Fruit fly (Drosophila melanogaster) whole organism, prepupa: ENCODE data around the gene CG42512.

Experiments
- Blimp-1 ChIP-seq: fragments of 200-800 bp; sonication (Bioruptor generic); optimal IDR thresholded peaks from 3 replicates; lab custom pipeline; 2017; ENCODE audit warnings: missing biosample characterization, missing genetic modification characterization, mild to moderate bottlenecking, moderate library complexity, missing genetic modification reagents
- CG10631 ChIP-seq: fragments of 200-800 bp; sonication (Bioruptor generic); optimal IDR thresholded peaks from 2 replicates; lab custom pipeline; 2016; ENCODE audit warnings: missing biosample characterization, missing genetic modification characterization
- CG10669 ChIP-seq: fragments of 200-800 bp; sonication (Bioruptor generic); optimal IDR thresholded peaks from 3 replicates; lab custom pipeline; 2018; ENCODE audit warnings: missing biosample characterization, mild to moderate bottlenecking, missing genetic modification characterization, moderate library complexity
- CG11762 ChIP-seq: fragments of 200-800 bp; sonication (Bioruptor generic); optimal IDR thresholded peaks from 3 replicates; lab custom pipeline; 2016; ENCODE audit warnings: missing biosample characterization, missing genetic modification characterization; ENCODE audit not compliant: insufficient read depth
- CG11902 ChIP-seq: fragments of 200-800 bp; sonication (Bioruptor generic); optimal IDR thresholded peaks from 3 replicates; lab custom pipeline; 2016; ENCODE audit warnings: missing biosample characterization, missing genetic modification characterization
- CG1621 ChIP-seq: fragments of 200-800 bp; sonication (Bioruptor generic); optimal IDR thresholded peaks from 3 replicates; lab custom pipeline; 2018; ENCODE audit warnings: missing biosample characterization, mild to moderate bottlenecking, missing genetic modification characterization
- CG16779 ChIP-seq: fragments of 200-800 bp; sonication (Bioruptor generic); optimal IDR thresholded peaks from 3 replicates; lab custom pipeline; 2017; ENCODE audit warnings: missing biosample characterization, mild to moderate bottlenecking, missing genetic modification characterization
- CG3032 ChIP-seq: fragments of 200-800 bp; optimal IDR thresholded peaks from 2 replicates; lab custom pipeline; 2019; ENCODE audit warnings: missing biosample characterization, mild to moderate bottlenecking, missing genetic modification characterization, moderate library complexity
- CG31627 ChIP-seq: fragments of 200-800 bp; sonication (Bioruptor generic); optimal IDR thresholded peaks from 3 replicates; lab custom pipeline; 2016; ENCODE audit warnings: missing biosample characterization, missing genetic modification characterization
- CG32006 ChIP-seq: fragments of 200-800 bp; sonication (Bioruptor generic); optimal IDR thresholded peaks from 3 replicates; lab custom pipeline; 2017; ENCODE audit warnings: missing biosample characterization, mild to moderate bottlenecking, missing genetic modification characterization
- CG34406 ChIP-seq: fragments of 200-800 bp; sonication (Bioruptor generic); optimal IDR thresholded peaks from 3 replicates; lab custom pipeline; 2016; ENCODE audit warnings: missing biosample characterization, missing genetic modification characterization
- CG6276 ChIP-seq: fragments of 200-800 bp; sonication (Bioruptor generic); optimal IDR thresholded peaks from 2 replicates; lab custom pipeline; 2017; ENCODE audit warnings: missing biosample characterization, mild to moderate bottlenecking, missing genetic modification characterization
- CG6808 ChIP-seq: fragments of 200-800 bp; sonication (Bioruptor generic); optimal IDR thresholded peaks from 3 replicates; lab custom pipeline; 2017; ENCODE audit warnings: missing biosample characterization, missing genetic modification characterization, mild to moderate bottlenecking, moderate library complexity, missing genetic modification reagents
- CG7368 ChIP-seq: fragments of 200-800 bp; sonication (Bioruptor generic); optimal IDR thresholded peaks from 3 replicates; lab custom pipeline; 2016; ENCODE audit warnings: missing biosample characterization, missing genetic modification characterization
- CG8119 ChIP-seq: fragments of 200-800 bp; sonication (Bioruptor generic); IDR thresholded peaks from 3 replicates; pipeline ENCODE4 v1.3.6; 2022; ENCODE audit warnings: missing biosample characterization, missing genetic modification characterization
- CG8319 ChIP-seq: fragments of 200-800 bp; sonication (Bioruptor generic); optimal IDR thresholded peaks from 3 replicates; lab custom pipeline; 2016; ENCODE audit warnings: missing biosample characterization, missing genetic modification characterization
- CG8632 ChIP-seq: fragments of 200-800 bp; sonication (Bioruptor generic); optimal IDR thresholded peaks from 3 replicates; lab custom pipeline; 2016; ENCODE audit warnings: missing biosample characterization, missing genetic modification characterization
- CG9139 ChIP-seq: fragments of 200-800 bp; sonication (Bioruptor generic); optimal IDR thresholded peaks from 3 replicates; lab custom pipeline; 2017; ENCODE audit warnings: missing biosample characterization, mild to moderate bottlenecking, missing genetic modification characterization
- Eip93F ChIP-seq: fragments of 200-800 bp; sonication (Bioruptor generic); optimal IDR thresholded peaks from 2 replicates; lab custom pipeline; 2016; ENCODE audit warnings: missing biosample characterization, mild to moderate bottlenecking, missing genetic modification characterization
- Ets21C ChIP-seq: fragments of 200-800 bp; sonication (Bioruptor generic); optimal IDR thresholded peaks from 3 replicates; lab custom pipeline; 2016; ENCODE audit warnings: missing biosample characterization, missing genetic modification characterization
- Ets96B ChIP-seq: fragments of 200-800 bp; optimal IDR thresholded peaks from 2 replicates; lab custom pipeline; 2019; ENCODE audit warnings: missing biosample characterization, mild to moderate bottlenecking, missing genetic modification characterization, moderate library complexity
- Gug ChIP-seq: fragments of 200-800 bp; sonication (Bioruptor generic); IDR thresholded peaks from 2 replicates; pipeline ENCODE4 v1.3.6; 2022; ENCODE audit warnings: missing biosample characterization, missing genetic modification characterization
- Lpt ChIP-seq: fragments of 200-800 bp; sonication (Bioruptor generic); optimal IDR thresholded peaks from 3 replicates; lab custom pipeline; 2016; ENCODE audit warnings: missing biosample characterization, missing genetic modification characterization
- Met ChIP-seq: fragments of 200-800 bp; sonication (Bioruptor generic); optimal IDR thresholded peaks from 3 replicates; lab custom pipeline; 2016; ENCODE audit warnings: missing biosample characterization, missing genetic modification characterization
- Smox ChIP-seq: fragments of 200-800 bp; sonication (Bioruptor generic); optimal IDR thresholded peaks from 3 replicates; lab custom pipeline; 2016; ENCODE audit warnings: missing biosample characterization, missing genetic modification characterization
- Sox102F ChIP-seq: fragments of 200-800 bp; sonication (Bioruptor generic); optimal IDR thresholded peaks from 2 replicates; lab custom pipeline; 2016; ENCODE audit warnings: missing biosample characterization, mild to moderate bottlenecking, missing genetic modification characterization
- Sox14 ChIP-seq: fragments of 200-800 bp; sonication (Bioruptor generic); optimal IDR thresholded peaks from 3 replicates; lab custom pipeline; 2016; ENCODE audit warnings: missing biosample characterization, missing genetic modification characterization
- Sox15 ChIP-seq: fragments of 200-800 bp; sonication (Bioruptor generic); optimal IDR thresholded peaks from 3 replicates; lab custom pipeline; 2016; ENCODE audit warnings: missing biosample characterization, missing genetic modification characterization
- achi ChIP-seq: fragments of 200-800 bp; sonication (Bioruptor generic); optimal IDR thresholded peaks from 3 replicates; lab custom pipeline; 2016; ENCODE audit warnings: missing biosample characterization, missing genetic modification characterization
- acj6 ChIP-seq: fragments of 200-800 bp; sonication (Bioruptor generic); optimal IDR thresholded peaks from 3 replicates; lab custom pipeline; 2016; ENCODE audit warnings: missing biosample characterization, missing genetic modification characterization
- dac ChIP-seq: fragments of 200-800 bp; sonication (Bioruptor generic); optimal IDR thresholded peaks from 2 replicates; lab custom pipeline; 2017; ENCODE audit warnings: missing biosample characterization, mild to moderate bottlenecking, missing genetic modification characterization
- dsx ChIP-seq: fragments of 200-800 bp; optimal IDR thresholded peaks from 3 replicates; lab custom pipeline; 2019; ENCODE audit warnings: missing biosample characterization, mild to moderate bottlenecking, missing genetic modification characterization, moderate library complexity; ENCODE audit not compliant: poor library complexity, severe bottlenecking
- esn ChIP-seq: fragments of 200-800 bp; sonication (Bioruptor generic); optimal IDR thresholded peaks from 2 replicates; lab custom pipeline; 2016; ENCODE audit warnings: missing biosample characterization, mild to moderate bottlenecking, missing genetic modification characterization, moderate library complexity
- fd59A ChIP-seq: fragments of 200-800 bp; sonication (Bioruptor generic); optimal IDR thresholded peaks from 2 replicates; lab custom pipeline; 2017; ENCODE audit warnings: missing biosample characterization, mild to moderate bottlenecking, missing genetic modification characterization, missing genetic modification reagents
- fd85E ChIP-seq: fragments of 200-800 bp; sonication (Bioruptor generic); optimal IDR thresholded peaks from 3 replicates; lab custom pipeline; 2016; ENCODE audit warnings: missing biosample characterization, missing genetic modification characterization
- fkh ChIP-seq: fragments of 200-800 bp; sonication (Bioruptor generic); optimal IDR thresholded peaks from 3 replicates; lab custom pipeline; 2017; ENCODE audit warnings: missing biosample characterization, mild to moderate bottlenecking, missing genetic modification characterization, moderate library complexity
- lz ChIP-seq: fragments of 200-800 bp; sonication (Bioruptor generic); optimal IDR thresholded peaks from 3 replicates; lab custom pipeline; 2016; ENCODE audit warnings: missing biosample characterization, missing genetic modification characterization
- salr ChIP-seq, 2 experiments: fragments of 200-800 bp; sonication (Bioruptor generic); optimal IDR thresholded peaks; 3 replicates each; lab custom pipeline; 2016 to 2018; ENCODE audit warnings: missing biosample characterization in 2 of 2, missing genetic modification characterization in 2 of 2, mild to moderate bottlenecking in 1 of 2
- spab ChIP-seq: fragments of 200-800 bp; sonication (Bioruptor generic); optimal IDR thresholded peaks from 2 replicates; lab custom pipeline; 2017; ENCODE audit warnings: missing biosample characterization, mild to moderate bottlenecking, missing genetic modification characterization, missing genetic modification reagents
- ss ChIP-seq, 2 experiments: fragments of 200-800 bp; sonication (Bioruptor generic); optimal IDR thresholded peaks; 2 replicates in 1 of 2; 3 replicates in 1 of 2; lab custom pipeline; 2017 to 2018; ENCODE audit warnings: mild to moderate bottlenecking in 2 of 2, missing biosample characterization in 2 of 2, missing genetic modification characterization in 2 of 2, moderate library complexity in 1 of 2
- topi ChIP-seq: fragments of 200-800 bp; sonication (Bioruptor generic); optimal IDR thresholded peaks from 3 replicates; lab custom pipeline; 2016; ENCODE audit warnings: missing biosample characterization, missing genetic modification characterization
- vri ChIP-seq: fragments of 200-800 bp; sonication (Bioruptor generic); optimal IDR thresholded peaks from 3 replicates; lab custom pipeline; 2016; ENCODE audit warnings: missing biosample characterization, mild to moderate bottlenecking, missing genetic modification characterization

CG42512 gene

dm6 chrX:16637594-16638485 lies 13.3 kb upstream of the CG42512 start, which contains the start of gene RpS19a (continued):
- TF ChIP-seq topi (GFP tag; lab: Kevin White, UChicago): peak; percentile 69
- peak; percentile 1 for TF ChIP-seq CG31627
- TF ChIP-seq acj6: peak; percentile 41
- TF ChIP-seq dac: peak; percentile 43
- TF ChIP-seq CG10631 (GFP tag; lab: Kevin White, UChicago): peak; percentile 39
- TF ChIP-seq Eip93F (GFP tag; lab: Kevin White, UChicago): no peak
- TF ChIP-seq esn (GFP tag; lab: Kevin White, UChicago): peak; percentile 79
- TF ChIP-seq spab (GFP tag; lab: Kevin White, UChicago): peak; percentile 41
- peak; percentile 73 for TF ChIP-seq CG7368 (GFP tag; lab: Kevin White, UChicago)
- peak; percentile 42 for TF ChIP-seq CG8319 (GFP tag; lab: Kevin White, UChicago)
- TF ChIP-seq vri (GFP tag; lab: Kevin White, UChicago): peak; percentile 62
- peak; percentile 82 for TF ChIP-seq CG9139 (GFP tag; lab: Kevin White, UChicago)
- TF ChIP-seq CG8632 (GFP tag; lab: Kevin White, UChicago): peak; percentile 56
- TF ChIP-seq CG11902 (GFP tag; lab: Kevin White, UChicago): no peak
- peak; percentile 72 for TF ChIP-seq CG6808
- no peak for TF ChIP-seq fkh (GFP tag; lab: Kevin White, UChicago)
- TF ChIP-seq CG16779 (tag; lab: Kevin White, UChicago): peak; percentile 77
- TF ChIP-seq Smox (GFP tag; lab: Kevin White, UChicago): peak; percentile 61
- TF ChIP-seq salr (GFP tag; optimal IDR thresholded peaks at IDR 0.05; lab: Kevin White, UChicago): peak; percentile 12 to 78
- peak; percentile 71 for TF ChIP-seq lz (GFP tag; lab: Kevin White, UChicago)
- no peak for TF ChIP-seq Sox15
- TF ChIP-seq dsx (GFP tag; lab: Kevin White, UChicago): peak; percentile 48
- TF ChIP-seq ss (GFP tag; optimal IDR thresholded peaks at IDR 0.05; lab: Kevin White, UChicago): peak; percentile 82 to 85
- peak; percentile 74 for TF ChIP-seq Blimp-1 (GFP tag; lab: Kevin White, UChicago)
- TF ChIP-seq Ets21C: peak; percentile 3
- TF ChIP-seq CG6276 (GFP tag; lab: Kevin White, UChicago): peak; percentile 43
- TF ChIP-seq CG32006 (GFP tag; lab: Kevin White, UChicago): peak; percentile 32

- peak; percentile 20 for TF ChIP-seq vri (GFP tag; lab: Kevin White, UChicago)
- TF ChIP-seq topi (GFP tag; lab: Kevin White, UChicago): peak; percentile 80
- TF ChIP-seq CG34406 (GFP tag; lab: Kevin White, UChicago): peak; percentile 66
- peak; percentile 85 for TF ChIP-seq Sox15
- peak; percentile 75 for TF ChIP-seq Met (GFP tag; lab: Kevin White, UChicago)
- peak; percentile 71 to 81 for TF ChIP-seq salr (GFP tag; optimal IDR thresholded peaks at IDR 0.05; lab: Kevin White, UChicago)
- TF ChIP-seq Sox14: peak; percentile 82
- peak; percentile 67 for TF ChIP-seq CG8632 (GFP tag; lab: Kevin White, UChicago)
- peak; percentile 79 for TF ChIP-seq Ets21C
- TF ChIP-seq CG8119: peak; percentile 81
- TF ChIP-seq CG11762 (GFP tag; lab: Kevin White, UChicago): peak; percentile 63
- peak; percentile 87 for TF ChIP-seq CG32006 (GFP tag; lab: Kevin White, UChicago)
- TF ChIP-seq Lpt: peak; percentile 70
- peak; percentile 81 for TF ChIP-seq CG10631 (GFP tag; lab: Kevin White, UChicago)
- TF ChIP-seq CG6808: peak; percentile 36
- TF ChIP-seq CG10669: peak; percentile 73
- peak; percentile 88 for TF ChIP-seq Gug (GFP tag; lab: Robert Waterston, UW)
- peak; percentile 54 for TF ChIP-seq Ets96B (tag; lab: Kevin White, UChicago)
- TF ChIP-seq achi (GFP tag; lab: Kevin White, UChicago): peak; percentile 72
- TF ChIP-seq fd85E (GFP tag; lab: Kevin White, UChicago): no peak
- peak; percentile 42 for TF ChIP-seq Sox102F (GFP tag; lab: Kevin White, UChicago)
- TF ChIP-seq fd59A (GFP tag; lab: Kevin White, UChicago): peak; percentile 43
- TF ChIP-seq CG7368 (GFP tag; lab: Kevin White, UChicago): peak; percentile 29
- TF ChIP-seq CG31627: peak; percentile 91
- no peak for TF ChIP-seq CG16779 (tag; lab: Kevin White, UChicago)
- TF ChIP-seq dac: peak; percentile 69
- TF ChIP-seq acj6: peak; percentile 75
- peak; percentile 73 for TF ChIP-seq CG3032
- TF ChIP-seq CG1621: peak; percentile 63
These were observed 10.7 kb upstream of the CG42512 start, which contains the start of the genes SNRPG and mthl1 for dm6 chrX:16640260-16641100. Gene SNRPG, minus strand, starts transcription at chrX:16640419. Gene mthl1, plus strand, starts transcription at chrX:16640968.
